Worm (Caenorhabditis elegans) whole organism, late embryonic: Measurements from ENCODE around the gene sra-31.

Experiments used
- C08G9.2 ChIP-seq: sonication (generic microtip); optimal IDR thresholded peaks from 2 replicates; lab custom pipeline; 2016; ENCODE audit warnings: mild to moderate bottlenecking, missing genetic modification characterization, moderate library complexity, missing compliant biosample characterization
- C38D4.7 ChIP-seq: fragments of 200-800 bp; sonication (Bioruptor generic); optimal IDR thresholded peaks from 2 replicates; lab custom pipeline; 2018; ENCODE audit warnings: mild to moderate bottlenecking, missing genetic modification characterization, moderate library complexity, missing compliant biosample characterization
- F13H6.1 ChIP-seq: sonication (generic microtip); optimal IDR thresholded peaks from 2 replicates; lab custom pipeline; 2016; ENCODE audit warnings: missing genetic modification characterization, missing compliant biosample characterization
- K09A11.1 ChIP-seq: sonication (generic microtip); optimal IDR thresholded peaks from 2 replicates; lab custom pipeline; 2017; ENCODE audit warnings: antibody characterized with exemption, mild to moderate bottlenecking, missing genetic modification characterization, missing compliant biosample characterization; ENCODE audit not compliant: insufficient read depth
- Y22D7AL.16 ChIP-seq: sonication (generic microtip); optimal IDR thresholded peaks from 2 replicates; lab custom pipeline; 2016; ENCODE audit warnings: missing genetic modification characterization, missing compliant biosample characterization
- ahr-1 ChIP-seq: sonication (generic microtip); optimal IDR thresholded peaks from 2 replicates; lab custom pipeline; 2016; ENCODE audit warnings: missing genetic modification characterization, missing compliant biosample characterization
- ceh-18 ChIP-seq: sonication (generic microtip); optimal IDR thresholded peaks from 2 replicates; lab custom pipeline; 2016; ENCODE audit warnings: missing genetic modification characterization, missing compliant biosample characterization
- ceh-2 ChIP-seq: sonication (generic microtip); optimal IDR thresholded peaks from 2 replicates; lab custom pipeline; 2016; ENCODE audit warnings: missing genotype, missing genetic modification characterization, missing compliant biosample characterization
- ceh-22 ChIP-seq: sonication (generic microtip); optimal IDR thresholded peaks from 2 replicates; lab custom pipeline; 2017; ENCODE audit warnings: missing biosample characterization, missing genetic modification characterization
- ceh-34 ChIP-seq: sonication (generic microtip); optimal IDR thresholded peaks from 2 replicates; lab custom pipeline; 2016; ENCODE audit warnings: mild to moderate bottlenecking, missing genetic modification characterization, missing compliant biosample characterization
- ceh-9 ChIP-seq: sonication (generic microtip); optimal IDR thresholded peaks from 2 replicates; lab custom pipeline; 2016; ENCODE audit warnings: mild to moderate bottlenecking, missing genetic modification characterization, inconsistent platforms, missing compliant biosample characterization
- dmd-4 ChIP-seq: sonication (generic microtip); optimal IDR thresholded peaks from 2 replicates; lab custom pipeline; 2016; ENCODE audit warnings: borderline replicate concordance, missing genetic modification characterization, missing compliant biosample characterization
- dve-1 ChIP-seq: sonication (generic microtip); optimal IDR thresholded peaks from 2 replicates; lab custom pipeline; 2017; ENCODE audit warnings: antibody characterized with exemption, mild to moderate bottlenecking, missing genetic modification characterization, missing compliant biosample characterization
- ets-4 ChIP-seq: sonication (generic microtip); optimal IDR thresholded peaks from 2 replicates; lab custom pipeline; 2016; ENCODE audit warnings: missing genetic modification characterization, missing compliant biosample characterization
- eyg-1 ChIP-seq: sonication (generic microtip); optimal IDR thresholded peaks from 2 replicates; lab custom pipeline; 2016; ENCODE audit warnings: missing genotype, missing genetic modification characterization, missing compliant biosample characterization
- fkh-10 ChIP-seq: fragments of 150-350 bp; optimal IDR thresholded peaks from 2 replicates; lab custom pipeline; 2014; ENCODE audit warnings: missing biosample characterization, missing genetic modification reagents, missing genetic modification characterization
- gmeb-2 ChIP-seq: sonication (generic microtip); optimal IDR thresholded peaks from 2 replicates; lab custom pipeline; 2016; ENCODE audit warnings: missing genetic modification characterization, inconsistent platforms, missing compliant biosample characterization
- hlh-15 ChIP-seq: sonication (generic microtip); optimal IDR thresholded peaks from 2 replicates; lab custom pipeline; 2016; ENCODE audit warnings: missing genetic modification characterization, missing compliant biosample characterization
- hlh-30 ChIP-seq: sonication (generic microtip); optimal IDR thresholded peaks from 2 replicates; lab custom pipeline; 2017; ENCODE audit warnings: antibody characterized with exemption, missing genetic modification characterization, missing compliant biosample characterization; ENCODE audit not compliant: insufficient read depth
- hlh-8 ChIP-seq: sonication (generic microtip); optimal IDR thresholded peaks from 2 replicates; lab custom pipeline; 2016; ENCODE audit warnings: missing genotype, missing genetic modification characterization, missing compliant biosample characterization
- lin-11 ChIP-seq: fragments of 200-800 bp; sonication (Bioruptor generic); optimal IDR thresholded peaks from 2 replicates; lab custom pipeline; 2018; ENCODE audit warnings: mild to moderate bottlenecking, missing genetic modification characterization, missing compliant biosample characterization
- mec-3 ChIP-seq: sonication (generic microtip); optimal IDR thresholded peaks from 2 replicates; lab custom pipeline; 2016; ENCODE audit warnings: borderline replicate concordance, missing genetic modification characterization, missing compliant biosample characterization
- nhr-11 ChIP-seq: fragments of 150-350 bp; optimal IDR thresholded peaks from 2 replicates; lab custom pipeline; 2014; ENCODE audit warnings: missing biosample characterization, missing genetic modification characterization
- odd-2 ChIP-seq: sonication (generic microtip); optimal IDR thresholded peaks from 2 replicates; lab custom pipeline; 2017; ENCODE audit warnings: antibody characterized with exemption, mild to moderate bottlenecking, missing genetic modification characterization, missing compliant biosample characterization
- pag-3 ChIP-seq: sonication (generic microtip); optimal IDR thresholded peaks from 2 replicates; lab custom pipeline; 2016; ENCODE audit warnings: missing compliant biosample characterization, missing genetic modification characterization, borderline replicate concordance
- pat-9 ChIP-seq: fragments of 200-800 bp; sonication (Bioruptor generic); optimal IDR thresholded peaks from 2 replicates; lab custom pipeline; 2018; ENCODE audit warnings: mild to moderate bottlenecking, missing genetic modification characterization, moderate library complexity, missing compliant biosample characterization
- pax-1 ChIP-seq: fragments of 150-350 bp; optimal IDR thresholded peaks from 2 replicates; lab custom pipeline; 2014; ENCODE audit warnings: missing biosample characterization, missing genetic modification characterization
- pha-2 ChIP-seq: sonication (generic microtip); optimal IDR thresholded peaks from 2 replicates; lab custom pipeline; 2017; ENCODE audit warnings: mild to moderate bottlenecking, missing genetic modification characterization, missing compliant biosample characterization
- pqm-1 ChIP-seq: sonication (generic microtip); optimal IDR thresholded peaks from 2 replicates; lab custom pipeline; 2016; ENCODE audit warnings: missing genetic modification characterization, missing compliant biosample characterization
- ref-2 ChIP-seq: sonication (generic microtip); optimal IDR thresholded peaks from 2 replicates; lab custom pipeline; 2016; ENCODE audit warnings: missing genetic modification characterization, missing compliant biosample characterization
- sdc-2 ChIP-seq: sonication (generic microtip); optimal IDR thresholded peaks from 2 replicates; lab custom pipeline; 2016; ENCODE audit warnings: missing genotype, missing genetic modification characterization, missing compliant biosample characterization
- sox-2 ChIP-seq: fragments of 200-800 bp; sonication (Bioruptor generic); IDR thresholded peaks from 2 replicates; pipeline ENCODE4 v1.3.6; 2022; ENCODE audit warnings: missing genetic modification reagents, missing genetic modification characterization, missing compliant biosample characterization
- sox-4 ChIP-seq: sonication (generic microtip); optimal IDR thresholded peaks from 2 replicates; lab custom pipeline; 2017; ENCODE audit warnings: mild to moderate bottlenecking, missing genetic modification characterization, inconsistent platforms, missing compliant biosample characterization
- tbx-2 ChIP-seq: sonication (generic microtip); optimal IDR thresholded peaks from 2 replicates; lab custom pipeline; 2016; ENCODE audit warnings: missing genetic modification characterization, missing compliant biosample characterization
- tbx-7 ChIP-seq: sonication (generic microtip); optimal IDR thresholded peaks from 2 replicates; lab custom pipeline; 2016; ENCODE audit warnings: missing genotype, missing genetic modification characterization, missing compliant biosample characterization
- ttx-3 ChIP-seq: sonication (generic microtip); optimal IDR thresholded peaks from 2 replicates; lab custom pipeline; 2016; ENCODE audit warnings: missing genetic modification reagents, missing genetic modification characterization, missing compliant biosample characterization
- unc-42 ChIP-seq: sonication (generic microtip); optimal IDR thresholded peaks from 2 replicates; lab custom pipeline; 2016; ENCODE audit warnings: missing genotype, missing genetic modification characterization, missing compliant biosample characterization
- unc-55 ChIP-seq: sonication (generic microtip); optimal IDR thresholded peaks from 2 replicates; lab custom pipeline; 2017; ENCODE audit warnings: missing biosample characterization, missing genetic modification reagents, missing genetic modification characterization
- unc-86 ChIP-seq: sonication (generic microtip); optimal IDR thresholded peaks from 2 replicates; lab custom pipeline; 2016; ENCODE audit warnings: missing genetic modification characterization, missing compliant biosample characterization
- ztf-16 ChIP-seq: sonication (generic microtip); optimal IDR thresholded peaks from 2 replicates; lab custom pipeline; 2017; ENCODE audit warnings: missing genetic modification characterization, missing compliant biosample characterization

The sra-31 gene

ce11 chrII:6616770-6617169, 38.5 kb upstream of the sra-31 start, which contains the start of gene klf-3:
Gene klf-3 (plus strand): TSS chrII:6616878.
- TF ChIP-seq ets-4 (tag; lab: Kevin White, UChicago), result no peak
- no peak for TF ChIP-seq unc-86 (tag; lab: Kevin White, UChicago)
- no peak for TF ChIP-seq ceh-18 (tag; lab: Kevin White, UChicago)
- TF ChIP-seq C38D4.7, result no peak

ce11 chrII:6616135-6616534, 37.9 kb upstream of the sra-31 start:
- TF ChIP-seq ceh-22 (tag; lab: Kevin White, UChicago) (no peak), ttx-3 (tag; lab: Kevin White, UChicago) (no peak), unc-42 (tag; lab: Kevin White, UChicago) (no peak), dmd-4 (tag; lab: Kevin White, UChicago) (no peak), ceh-9 (tag; lab: Kevin White, UChicago) (no peak), eyg-1 (tag; lab: Kevin White, UChicago) (no peak), ceh-2 (tag; lab: Kevin White, UChicago) (no peak), pag-3 (tag; lab: Kevin White, UChicago) (no peak), ref-2 (tag; lab: Kevin White, UChicago) (no peak), dve-1 (no peak), K09A11.1 (no peak), sdc-2 (no peak), tbx-7 (tag; lab: Kevin White, UChicago) (no peak), pha-2 (tag; lab: Kevin White, UChicago) (no peak), hlh-30 (tag; lab: Kevin White, UChicago) (no peak), gmeb-2 (tag; lab: Kevin White, UChicago) (no peak), C08G9.2 (no peak), odd-2 (tag; lab: Kevin White, UChicago) (no peak), lin-11 (tag; lab: Kevin White, UChicago) (no peak)

ce11 chrII:6615232-6616029, 37.2 kb upstream of the sra-31 start:
- TF ChIP-seq tbx-2 (tag; lab: Kevin White, UChicago), result no peak
- TF ChIP-seq F13H6.1 (tag; lab: Kevin White, UChicago), result no peak
- no peak for TF ChIP-seq tbx-7 (tag; lab: Kevin White, UChicago)
- TF ChIP-seq C08G9.2, result no peak
- no peak for TF ChIP-seq ttx-3 (tag; lab: Kevin White, UChicago)
- no peak for TF ChIP-seq fkh-10 (GFP tag; lab: Kevin White, UChicago)
- TF ChIP-seq sox-2 (GFP tag; lab: Robert Waterston, UW), result no peak
- TF ChIP-seq pqm-1 (tag; lab: Kevin White, UChicago), result no peak
- no peak for TF ChIP-seq nhr-11
- no peak for TF ChIP-seq ceh-34 (tag; lab: Kevin White, UChicago)

- TF ChIP-seq pag-3 (tag; lab: Kevin White, UChicago), result no peak
- TF ChIP-seq sox-4 (tag; lab: Kevin White, UChicago), result no peak
- no peak for TF ChIP-seq hlh-15
- no peak for TF ChIP-seq ztf-16 (tag; lab: Kevin White, UChicago)
- no peak for TF ChIP-seq gmeb-2 (tag; lab: Kevin White, UChicago)
- no peak for TF ChIP-seq odd-2 (tag; lab: Kevin White, UChicago)
- TF ChIP-seq unc-55 (GFP tag; lab: Kevin White, UChicago), result no peak
- no peak for TF ChIP-seq sdc-2
- TF ChIP-seq ahr-1 (tag; lab: Kevin White, UChicago), result no peak
- TF ChIP-seq F13H6.1 (tag; lab: Kevin White, UChicago), result no peak
- no peak for TF ChIP-seq pat-9 (tag; lab: Kevin White, UChicago)
- TF ChIP-seq tbx-7 (tag; lab: Kevin White, UChicago), result no peak
- no peak for TF ChIP-seq mec-3 (tag; lab: Kevin White, UChicago)
- TF ChIP-seq dmd-4 (tag; lab: Kevin White, UChicago), result no peak
- no peak for TF ChIP-seq pax-1
- TF ChIP-seq Y22D7AL.16 (tag; lab: Kevin White, UChicago), result no peak
- no peak for TF ChIP-seq hlh-30 (tag; lab: Kevin White, UChicago)
- no peak for TF ChIP-seq ttx-3 (tag; lab: Kevin White, UChicago)
- TF ChIP-seq hlh-8 (tag; lab: Kevin White, UChicago), result no peak
- TF ChIP-seq sox-2 (GFP tag; lab: Robert Waterston, UW), result no peak
These were observed 36.2 kb upstream of the sra-31 start for ce11 chrII:6614500-6614899.
